Worm (Caenorhabditis elegans) whole organism, L3 larva: ENCODE results near the gene nemp-1.

Experiments used
- ceh-82 ChIP-seq: fragments of 150-350 bp; optimal IDR thresholded peaks from 2 replicates; lab custom pipeline; 2014; ENCODE audit warnings: missing biosample characterization, missing genetic modification characterization
- elt-3 ChIP-seq, 3 experiments: fragments of 150-350 bp in 1 of 3; sonication (generic microtip) in 2 of 3; optimal IDR thresholded peaks; 2 replicates in 2 of 3; 4 replicates in 1 of 3; lab custom pipeline; 2014 to 2017; ENCODE audit warnings: missing biosample characterization in 3 of 3, missing genetic modification characterization in 3 of 3
- lin-15B ChIP-seq: fragments of 150-350 bp; optimal IDR thresholded peaks from 2 replicates; lab custom pipeline; 2014; ENCODE audit warnings: missing biosample characterization, missing genetic modification characterization
- unc-39 ChIP-seq: sonication (generic microtip); optimal IDR thresholded peaks from 4 replicates; lab custom pipeline; 2017; ENCODE audit warnings: missing biosample characterization, missing genetic modification characterization
- unc-62 ChIP-seq: fragments of 150-350 bp; sonication (generic microtip); optimal IDR thresholded peaks from 4 replicates; lab custom pipeline; 2014; ENCODE audit warnings: missing biosample characterization, missing genetic modification reagents, missing genetic modification characterization

- TF ChIP-seq unc-62 (no peak), elt-3 (tag; optimal IDR thresholded peaks at IDR 0.05; lab: Kevin White, UChicago) (no peak), ceh-82 (no peak), lin-15B (tag; lab: Kevin White, UChicago) (no peak), unc-39 (tag; lab: Kevin White, UChicago) (no peak)
Observed at ce11 chrIII:422553-422952, 49.6 kb upstream of the nemp-1 start.
